Worm (Caenorhabditis elegans): ENCODE results near the gene ints-2.

The ints-2 gene

ce11 chrV:14143634-14144033 is 41.9 kb upstream of the ints-2 start (continued):
- no peak for TF ChIP-seq dmd-6 (GFP tag; IDR thresholded peaks at IDR 0.05)
- no peak for TF ChIP-seq nhr-42 (GFP tag; IDR thresholded peaks at IDR 0.05)
- peak; percentile 41 for TF ChIP-seq mep-1 (tag; optimal IDR thresholded peaks at IDR 0.05)
- TF ChIP-seq fkh-10 (GFP tag; optimal IDR thresholded peaks at IDR 0.05): peak; percentile 84
- TF ChIP-seq pha-4 (GFP tag; IDR thresholded peaks at IDR 0.05): no peak
- TF ChIP-seq pha-4 (tag; optimal IDR thresholded peaks at IDR 0.05): no peak
- TF ChIP-seq dve-1 (tag; optimal IDR thresholded peaks at IDR 0.05; ENCODE audit: insufficient read depth): no peak
- no peak for TF ChIP-seq tag-97 (GFP tag; IDR thresholded peaks at IDR 0.05)
- no peak for TF ChIP-seq lir-3 (tag; optimal IDR thresholded peaks at IDR 0.05)
- peak in 1 of 2 experiments; percentile 63 for TF ChIP-seq lsy-2 (tag; optimal IDR thresholded peaks at IDR 0.05)
- TF ChIP-seq attf-4 (tag; optimal IDR thresholded peaks at IDR 0.05): no peak

DNA sequence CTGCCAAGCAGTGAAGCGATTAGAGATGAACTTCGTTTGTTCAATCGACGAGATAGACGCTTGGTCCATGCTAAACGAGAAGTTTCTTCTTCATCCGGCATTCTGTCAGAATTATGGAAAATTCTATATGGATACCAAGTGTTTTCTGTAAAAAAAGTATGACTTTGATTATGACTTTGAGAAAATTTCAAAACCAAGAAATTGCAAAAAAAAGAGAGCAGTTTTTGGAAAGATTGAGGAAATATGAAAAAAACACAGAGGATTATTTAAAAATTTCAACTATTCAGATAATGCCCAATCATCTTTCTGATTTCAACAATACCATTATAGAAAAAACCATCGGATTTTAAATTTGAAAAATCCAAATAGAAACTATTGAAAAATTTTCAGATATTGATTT is 40.2 kb upstream of the ints-2 start, which contains the start of gene par-1:
TSS of gene par-1 (minus strand) at position 101 of the 400 bp plus-strand sequence.
- TF ChIP-seq ZK337.2 (GFP tag; IDR thresholded peaks at IDR 0.05): no peak
- no peak for TF ChIP-seq madf-5 (GFP tag; IDR thresholded peaks at IDR 0.05)
- peak; percentile 45 for TF ChIP-seq aha-1 (tag)

ce11 chrV:14146199-14146598 is 39.3 kb upstream of the ints-2 start, which contains the start of gene acs-10:
Gene acs-10, plus strand, starts transcription at chrV:14146499.
- TF ChIP-seq nhr-48 (tag; optimal IDR thresholded peaks at IDR 0.05): no peak
- TF ChIP-seq cey-2 (tag; optimal IDR thresholded peaks at IDR 0.05; ENCODE audit: borderline replicate concordance, insufficient read depth): no peak
- no peak for TF ChIP-seq zip-11 (GFP tag; IDR thresholded peaks at IDR 0.05)
- no peak for TF ChIP-seq zip-2 (tag; optimal IDR thresholded peaks at IDR 0.05)
- no peak for TF ChIP-seq nhr-102 (tag; optimal IDR thresholded peaks at IDR 0.05)
- no peak for TF ChIP-seq F37D6.2 (tag; optimal IDR thresholded peaks at IDR 0.05)
- TF ChIP-seq mdl-1 (tag; optimal IDR thresholded peaks at IDR 0.05): no peak
- no peak for TF ChIP-seq F44E2.7 (GFP tag; IDR thresholded peaks at IDR 0.05)
- no peak for TF ChIP-seq egl-43 (GFP tag; IDR thresholded peaks at IDR 0.05)
- TF ChIP-seq lin-15B (tag; optimal IDR thresholded peaks at IDR 0.05): no peak
- no peak for TF ChIP-seq ces-1 (GFP tag; optimal IDR thresholded peaks at IDR 0.05)

DNA sequence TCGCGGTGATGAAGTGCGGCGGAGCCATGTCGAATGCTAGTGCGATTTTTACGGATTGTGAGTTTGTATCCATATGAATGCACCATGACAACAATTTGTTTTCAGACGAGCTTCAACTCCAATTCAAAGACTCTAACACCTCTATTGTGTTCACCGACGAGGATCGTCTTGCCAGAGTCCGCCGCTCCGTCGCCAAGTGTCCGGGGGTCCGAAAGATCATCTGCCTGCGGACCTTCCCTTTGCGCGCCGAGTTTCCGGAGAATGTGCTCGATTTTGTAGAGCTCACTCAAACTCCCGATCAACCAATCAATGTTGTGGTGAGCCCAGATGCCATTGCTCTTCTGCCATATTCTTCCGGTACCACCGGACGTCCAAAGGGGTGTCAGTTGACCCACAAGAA is 38.4 kb upstream of the ints-2 start:
- TF ChIP-seq nhr-48 (tag; optimal IDR thresholded peaks at IDR 0.05) (no peak), set-16 (GFP tag; IDR thresholded peaks at IDR 0.05) (peak; percentile 67), mes-2 (tag; optimal IDR thresholded peaks at IDR 0.05; ENCODE audit: poor library complexity, severe bottlenecking) (no peak)

ce11 chrV:14149125-14149524 is 36.4 kb upstream of the ints-2 start:
- TF ChIP-seq snpc-1.2 (GFP tag; IDR thresholded peaks at IDR 0.05) (no peak), ctbp-1 (GFP tag; IDR thresholded peaks at IDR 0.05) (no peak), T20F7.1 (GFP tag; optimal IDR thresholded peaks at IDR 0.05) (no peak), nhr-111 (GFP tag; optimal IDR thresholded peaks at IDR 0.05) (no peak), unc-62 (GFP tag; optimal IDR thresholded peaks at IDR 0.05 in 1 of 2) (peak in 1 of 2 experiments; percentile 65), unc-62 (tag; optimal IDR thresholded peaks at IDR 0.05) (no peak), lim-7 (GFP tag; IDR thresholded peaks at IDR 0.05) (no peak)

- TF ChIP-seq nhr-237 (tag; optimal IDR thresholded peaks at IDR 0.05): no peak
- peak in 1 of 2 experiments; percentile 57 for TF ChIP-seq unc-62 (GFP tag; optimal IDR thresholded peaks at IDR 0.05 in 1 of 2)
- no peak for TF ChIP-seq unc-62 (tag; optimal IDR thresholded peaks at IDR 0.05)
- TF ChIP-seq nhr-28 (tag; optimal IDR thresholded peaks at IDR 0.05): peak; percentile 2
- TF ChIP-seq zip-11 (GFP tag; IDR thresholded peaks at IDR 0.05): no peak
- TF ChIP-seq hlh-11 (tag; optimal IDR thresholded peaks at IDR 0.05): no peak
- no peak for TF ChIP-seq nhr-25 (tag; optimal IDR thresholded peaks at IDR 0.05; ENCODE audit: borderline replicate concordance, insufficient read depth)
- no peak for TF ChIP-seq egl-27 (tag; optimal IDR thresholded peaks at IDR 0.05)
- no peak for TF ChIP-seq skn-1 (tag; optimal IDR thresholded peaks at IDR 0.05)
These were observed 34.5 kb upstream of the ints-2 start for ce11 chrV:14150966-14151365.

All from whole organism, L4 larva.